Fruit fly (Drosophila melanogaster): ENCODE results near the gene CG17778.
"Not testable (repeated sequence)": the region's sequence is repeated elsewhere in the genome, so short reads cannot be mapped to it uniquely, and the experiment has no call there.

Gene CG17778

dm6 chrX:494607-495006 is at the start of gene CG17778:
TSS of gene CG17778 (plus strand) at chrX:494614.
- TF ChIP-seq CG8478 (optimal IDR thresholded peaks at IDR 0.05) = no peak
- no peak for TF ChIP-seq CTCF (optimal IDR thresholded peaks at IDR 0.05)

dm6 chrX:446002-446401 is 48.4 kb upstream of the CG17778 start:
- TF ChIP-seq CTCF (optimal IDR thresholded peaks at IDR 0.05) = no peak

- TF ChIP-seq CG8478 (optimal IDR thresholded peaks at IDR 0.05) (no peak), CTCF (optimal IDR thresholded peaks at IDR 0.05) (no peak)
Measured at dm6 chrX:448270-448669, 46.1 kb upstream of the CG17778 start.

- TF ChIP-seq CG8478 (optimal IDR thresholded peaks at IDR 0.05) (no peak), CTCF (optimal IDR thresholded peaks at IDR 0.05) (no peak)
Measured at dm6 chrX:448978-449377, 45.4 kb upstream of the CG17778 start.

- TF ChIP-seq CTCF (optimal IDR thresholded peaks at IDR 0.05) (no peak), CG8478 (optimal IDR thresholded peaks at IDR 0.05) (no peak)
Measured at dm6 chrX:452716-453115, 41.7 kb upstream of the CG17778 start.

- TF ChIP-seq CG8478 (optimal IDR thresholded peaks at IDR 0.05) = no peak
- TF ChIP-seq CTCF (optimal IDR thresholded peaks at IDR 0.05) = no peak
Measured at dm6 chrX:456959-457358, 37.5 kb upstream of the CG17778 start.

- TF ChIP-seq CG8478 (optimal IDR thresholded peaks at IDR 0.05) (no peak), CTCF (optimal IDR thresholded peaks at IDR 0.05) (no peak)
Measured at dm6 chrX:457803-458202, 36.6 kb upstream of the CG17778 start.

dm6 chrX:460447-460846 is 34.0 kb upstream of the CG17778 start, which contains the start of gene ase:
TSS of gene ase (plus strand) at chrX:460747.
- TF ChIP-seq CTCF (optimal IDR thresholded peaks at IDR 0.05) (no peak), CG8478 (optimal IDR thresholded peaks at IDR 0.05) (no peak)

dm6 chrX:463934-464333 is 30.5 kb upstream of the CG17778 start:
- TF ChIP-seq CTCF (optimal IDR thresholded peaks at IDR 0.05) (no peak), CG8478 (optimal IDR thresholded peaks at IDR 0.05) (no peak)

- TF ChIP-seq CG8478 (optimal IDR thresholded peaks at IDR 0.05) = no peak
- TF ChIP-seq CTCF (optimal IDR thresholded peaks at IDR 0.05) = no peak
Measured at dm6 chrX:469235-469634, 25.2 kb upstream of the CG17778 start, which contains the start of gene Cyp4g1. TSS of gene Cyp4g1 (minus strand) at chrX:469335.

- TF ChIP-seq CTCF (optimal IDR thresholded peaks at IDR 0.05) = no peak
- TF ChIP-seq CG8478 (optimal IDR thresholded peaks at IDR 0.05) = no peak
Measured at dm6 chrX:470626-471025, 23.8 kb upstream of the CG17778 start, which contains the start of gene CG32816. TSS of gene CG32816 (minus strand) at chrX:470726.

- TF ChIP-seq CTCF (optimal IDR thresholded peaks at IDR 0.05) = no peak
- no peak for TF ChIP-seq CG8478 (optimal IDR thresholded peaks at IDR 0.05)
Measured at dm6 chrX:476230-477143, 17.9 kb upstream of the CG17778 start, which contains the start of the genes ebo and CG13373. TSS of gene ebo (minus strand) at chrX:476579. TSS of gene CG13373 (plus strand) at chrX:476984.

- TF ChIP-seq CG8478 (optimal IDR thresholded peaks at IDR 0.05) (no peak), CTCF (optimal IDR thresholded peaks at IDR 0.05) (no peak)
Measured at dm6 chrX:478766-479165, 15.6 kb upstream of the CG17778 start, which contains the start of gene CG32817. TSS of gene CG32817 (plus strand) at chrX:479066.

- TF ChIP-seq CG8478, CTCF (optimal IDR thresholded peaks at IDR 0.05): not testable (repeated sequence)
Measured at dm6 chrX:481642-482041, 12.8 kb upstream of the CG17778 start, which contains the start of gene CG3176. TSS of gene CG3176 (plus strand) at chrX:481862.

- no peak for TF ChIP-seq CG8478 (optimal IDR thresholded peaks at IDR 0.05)
- no peak for TF ChIP-seq CTCF (optimal IDR thresholded peaks at IDR 0.05)
Measured at dm6 chrX:487517-487957, 6.9 kb upstream of the CG17778 start, which contains the start of the genes CG18273 and CG3156. TSS of gene CG18273 (minus strand) at chrX:487581. TSS of gene CG3156 (plus strand) at chrX:487878.
